Fruit fly (Drosophila melanogaster) whole organism, wandering third instar larva: ENCODE data around the gene Usp32.

Experiments used
- Abd-B ChIP-seq: fragments of >200 bp; optimal IDR thresholded peaks from 2 replicates; lab custom pipeline; 2017; ENCODE audit warnings: missing biosample characterization, missing genetic modification characterization
- CG32264 ChIP-seq: fragments of 200-800 bp; sonication (Bioruptor generic); optimal IDR thresholded peaks from 2 replicates; lab custom pipeline; 2016; ENCODE audit warnings: missing biosample characterization, missing genetic modification characterization
- CG9705 ChIP-seq: fragments of 200-800 bp; sonication (Bioruptor generic); optimal IDR thresholded peaks from 2 replicates; lab custom pipeline; 2018; ENCODE audit warnings: missing biosample characterization, mild to moderate bottlenecking, missing genetic modification characterization
- CrebA ChIP-seq: fragments of 200-800 bp; sonication (Bioruptor generic); optimal IDR thresholded peaks from 2 replicates; lab custom pipeline; 2016; ENCODE audit warnings: missing biosample characterization, mild to moderate bottlenecking, missing genetic modification characterization, borderline replicate concordance
- Dif ChIP-seq: fragments of 200-275, 200-300 bp; sonication (Bioruptor generic); optimal IDR thresholded peaks from 2 replicates; lab custom pipeline; 2018; ENCODE audit warnings: missing biosample characterization, missing genetic modification characterization; ENCODE audit not compliant: partially characterized antibody
- GATAd ChIP-seq: sonication (Bioruptor generic); optimal IDR thresholded peaks from 2 replicates; lab custom pipeline; 2016; ENCODE audit warnings: missing biosample characterization, missing genetic modification characterization
- Hnf4 ChIP-seq: fragments of 200-800 bp; sonication (Bioruptor generic); optimal IDR thresholded peaks from 2 replicates; lab custom pipeline; 2016; ENCODE audit warnings: missing biosample characterization, mild to moderate bottlenecking, missing genetic modification characterization
- Hr78 ChIP-seq: fragments of >200 bp; optimal IDR thresholded peaks from 2 replicates; lab custom pipeline; 2017; ENCODE audit warnings: missing biosample characterization, missing genetic modification characterization
- Hr83 ChIP-seq: fragments of 200-300 bp; sonication (Bioruptor generic); optimal IDR thresholded peaks from 2 replicates; lab custom pipeline; 2016; ENCODE audit warnings: missing biosample characterization, mild to moderate bottlenecking, missing genetic modification characterization, moderate library complexity; ENCODE audit not compliant: poor library complexity, severe bottlenecking
- Jra ChIP-seq: sonication (Bioruptor generic); optimal IDR thresholded peaks from 2 replicates; lab custom pipeline; 2016; ENCODE audit warnings: missing biosample characterization, missing genetic modification characterization
- Mio ChIP-seq: sonication (Bioruptor generic); optimal IDR thresholded peaks from 2 replicates; lab custom pipeline; 2016; ENCODE audit warnings: missing biosample characterization, missing genetic modification characterization
- Myc ChIP-seq: fragments of >200 bp; optimal IDR thresholded peaks from 2 replicates; lab custom pipeline; 2017
- OdsH ChIP-seq: fragments of 200-800 bp; sonication (Bioruptor generic); optimal IDR thresholded peaks from 2 replicates; lab custom pipeline; 2016; ENCODE audit warnings: missing biosample characterization, mild to moderate bottlenecking, missing genetic modification characterization
- Rel ChIP-seq, 2 experiments: fragments of 200-800 bp; sonication (Bioruptor generic) in 1 of 2; optimal IDR thresholded peaks; 2 replicates in 1 of 2; 3 replicates in 1 of 2; lab custom pipeline; 2016 to 2019; ENCODE audit warnings: mild to moderate bottlenecking in 2 of 2, missing biosample characterization in 2 of 2, missing genetic modification characterization in 2 of 2, moderate library complexity in 1 of 2
- Sp1 ChIP-seq: fragments of 200-800 bp; sonication (Bioruptor generic); optimal IDR thresholded peaks from 3 replicates; lab custom pipeline; 2019; ENCODE audit warnings: missing biosample characterization, mild to moderate bottlenecking, missing genetic modification characterization, moderate library complexity
- Vsx2 ChIP-seq: fragments of 200-300, 225-300 bp; sonication (Bioruptor generic); optimal IDR thresholded peaks from 2 replicates; lab custom pipeline; 2018; ENCODE audit warnings: missing biosample characterization, missing genetic modification characterization; ENCODE audit not compliant: partially characterized antibody
- br ChIP-seq: fragments of 200-800 bp; sonication (Bioruptor generic); optimal IDR thresholded peaks from 2 replicates; lab custom pipeline; 2016; ENCODE audit warnings: missing biosample characterization, missing genetic modification characterization
- dl ChIP-seq, 2 experiments: fragments of 175-275, 200-275 bp in 1 of 2; fragments of 200-275 bp in 1 of 2; sonication (Bioruptor generic); optimal IDR thresholded peaks; lab custom pipeline; 2018; ENCODE audit warnings: mild to moderate bottlenecking in 2 of 2, missing biosample characterization in 2 of 2, missing genetic modification characterization in 2 of 2, moderate library complexity in 2 of 2; ENCODE audit not compliant: partially characterized antibody in 2 of 2, insufficient read depth in 1 of 2
- foxo ChIP-seq, 2 experiments: fragments of 200-800 bp; sonication (Bioruptor generic); optimal IDR thresholded peaks; 2 replicates in 1 of 2; 3 replicates in 1 of 2; lab custom pipeline; 2016 to 2017; ENCODE audit warnings: missing biosample characterization in 2 of 2, missing genetic modification characterization in 2 of 2
- fru ChIP-seq: fragments of 200-800 bp; sonication (Bioruptor generic); optimal IDR thresholded peaks from 3 replicates; lab custom pipeline; 2016; ENCODE audit warnings: missing biosample characterization, mild to moderate bottlenecking, missing genetic modification characterization
- h ChIP-seq: fragments of 200-800 bp; sonication (Bioruptor generic); optimal IDR thresholded peaks from 3 replicates; lab custom pipeline; 2016; ENCODE audit warnings: missing biosample characterization, mild to moderate bottlenecking, missing genetic modification characterization
- jim ChIP-seq: fragments of 175-275, 200-325 bp; sonication (Bioruptor generic); optimal IDR thresholded peaks from 2 replicates; lab custom pipeline; 2016; ENCODE audit warnings: missing biosample characterization, mild to moderate bottlenecking, missing genetic modification characterization
- lola ChIP-seq: fragments of >200 bp; optimal IDR thresholded peaks from 2 replicates; lab custom pipeline; 2017; ENCODE audit warnings: missing biosample characterization, missing genetic modification characterization
- pan ChIP-seq: fragments of >200 bp; optimal IDR thresholded peaks from 2 replicates; lab custom pipeline; 2017
- psq ChIP-seq: fragments of 200-800 bp; sonication (Bioruptor generic); optimal IDR thresholded peaks from 3 replicates; lab custom pipeline; 2017; ENCODE audit warnings: missing biosample characterization, mild to moderate bottlenecking, missing genetic modification characterization, moderate library complexity
- rgr ChIP-seq: fragments of 200-800 bp; sonication (Bioruptor generic); optimal IDR thresholded peaks from 3 replicates; lab custom pipeline; 2016; ENCODE audit warnings: missing biosample characterization, mild to moderate bottlenecking, missing genetic modification characterization
- sage ChIP-seq: fragments of 200-800 bp; sonication (Bioruptor generic); optimal IDR thresholded peaks from 2 replicates; lab custom pipeline; 2016; ENCODE audit warnings: missing biosample characterization, mild to moderate bottlenecking, missing genetic modification characterization
- sv ChIP-seq: fragments of 200-800 bp; sonication (Bioruptor generic); optimal IDR thresholded peaks from 3 replicates; lab custom pipeline; 2016; ENCODE audit warnings: missing biosample characterization, missing genetic modification characterization
- usp ChIP-seq: fragments of >200 bp; optimal IDR thresholded peaks from 2 replicates; lab custom pipeline; 2017; ENCODE audit warnings: missing biosample characterization, missing genetic modification characterization

The Usp32 gene

DNA sequence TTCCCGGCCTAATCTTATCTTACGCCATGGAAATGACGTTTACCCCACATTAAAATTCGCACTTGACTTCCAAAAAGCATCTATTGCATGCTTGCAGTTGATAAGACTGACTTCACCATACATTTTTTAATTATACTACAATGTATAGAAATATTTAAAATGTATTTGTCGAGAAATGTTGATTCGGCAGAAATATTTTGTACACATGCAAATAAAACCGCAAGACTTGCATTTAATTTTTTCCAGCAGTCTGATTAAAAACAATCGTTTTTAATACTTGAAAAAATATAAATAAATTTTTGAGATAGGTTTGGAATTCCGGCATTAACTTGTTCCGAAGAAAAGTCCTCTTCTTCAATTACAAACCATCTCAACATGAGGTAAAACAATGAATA is 25.0 kb upstream of the Usp32 start:
- TF ChIP-seq Rel (GFP tag; optimal IDR thresholded peaks at IDR 0.05; lab: Kevin White, UChicago) (no peak), Rel (tag; optimal IDR thresholded peaks at IDR 0.05; lab: Kevin White, UChicago) (peak; percentile 35), Dif (GFP tag; lab: Kevin White, UChicago) (no peak)

DNA sequence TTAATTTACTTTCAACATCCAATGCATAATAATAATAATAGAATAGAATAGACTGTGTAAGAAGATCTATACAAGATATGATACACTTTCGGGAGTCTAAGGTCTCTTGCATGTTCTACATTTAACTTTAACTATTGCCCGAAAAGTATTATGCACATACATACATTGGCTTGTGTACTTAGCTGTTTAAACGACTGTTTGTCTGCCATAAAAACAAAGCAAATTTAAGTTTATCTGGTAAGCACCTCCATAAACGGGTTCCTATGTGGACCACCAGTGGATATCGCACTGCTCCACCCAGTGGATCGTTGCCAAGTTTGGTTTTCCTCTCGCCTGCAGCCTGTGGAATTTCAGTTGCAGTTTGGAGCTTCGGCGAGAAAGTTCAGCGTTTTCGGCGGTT is 24.0 kb upstream of the Usp32 start:
- TF ChIP-seq Hr78 (GFP tag; lab: Kevin White, UChicago) (no peak), foxo (GFP tag; optimal IDR thresholded peaks at IDR 0.05; lab: Kevin White, UChicago) (peak in 1 of 2 experiments; percentile 2), Hr83 (GFP tag; lab: Kevin White, UChicago) (peak; percentile 88), CrebA (GFP tag; lab: Kevin White, UChicago) (no peak)
- TF ChIP-seq, all 38 proteins: peak for 2

DNA sequence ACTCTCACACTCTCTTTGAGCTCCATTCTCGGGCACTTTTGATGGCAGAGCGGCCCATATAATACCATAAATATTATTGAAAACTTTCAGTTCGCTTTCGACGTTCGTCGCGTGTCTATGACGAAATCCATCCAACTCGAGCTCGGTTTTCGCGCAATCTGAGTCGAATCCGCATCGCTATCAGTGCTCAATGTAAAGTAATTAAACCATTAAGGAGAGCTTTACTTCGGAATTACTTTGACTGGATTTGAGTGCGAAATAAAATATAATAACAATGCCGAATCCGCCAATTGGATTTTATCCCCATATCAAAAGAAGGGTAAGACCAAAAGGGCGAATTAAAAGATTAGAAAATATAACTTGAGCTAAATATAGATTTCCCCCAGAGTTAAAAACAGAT is 22.9 kb upstream of the Usp32 start:
- no peak for TF ChIP-seq Hnf4 (GFP tag; lab: Kevin White, UChicago)
- TF ChIP-seq h (GFP tag; lab: Kevin White, UChicago): no peak
- TF ChIP-seq Abd-B (GFP tag; lab: Kevin White, UChicago): no peak
- TF ChIP-seq CrebA (GFP tag; lab: Kevin White, UChicago): no peak
- TF ChIP-seq Dif (GFP tag; lab: Kevin White, UChicago): no peak
- no peak for TF ChIP-seq dl (GFP tag; optimal IDR thresholded peaks at IDR 0.05; lab: Kevin White, UChicago; ENCODE audit: insufficient read depth in 1 of 2, partially characterized antibody in 2 of 2)
- no peak for TF ChIP-seq Myc (lab: Kevin White, UChicago)
- no peak for TF ChIP-seq usp
- TF ChIP-seq sage (GFP tag; lab: Kevin White, UChicago): no peak
- no peak for TF ChIP-seq sv (GFP tag; lab: Kevin White, UChicago)
- no peak for TF ChIP-seq br (GFP tag; lab: Kevin White, UChicago)
- no peak for TF ChIP-seq Mio (GFP tag; lab: Kevin White, UChicago)
- TF ChIP-seq psq: no peak
- TF ChIP-seq Jra: no peak
- no peak for TF ChIP-seq GATAd (GFP tag; lab: Kevin White, UChicago)
- no peak for TF ChIP-seq jim (GFP tag; lab: Kevin White, UChicago)
- TF ChIP-seq rgr (GFP tag; lab: Kevin White, UChicago): no peak
- TF ChIP-seq Sp1: no peak
- TF ChIP-seq, all 38 proteins: peak for 0

DNA sequence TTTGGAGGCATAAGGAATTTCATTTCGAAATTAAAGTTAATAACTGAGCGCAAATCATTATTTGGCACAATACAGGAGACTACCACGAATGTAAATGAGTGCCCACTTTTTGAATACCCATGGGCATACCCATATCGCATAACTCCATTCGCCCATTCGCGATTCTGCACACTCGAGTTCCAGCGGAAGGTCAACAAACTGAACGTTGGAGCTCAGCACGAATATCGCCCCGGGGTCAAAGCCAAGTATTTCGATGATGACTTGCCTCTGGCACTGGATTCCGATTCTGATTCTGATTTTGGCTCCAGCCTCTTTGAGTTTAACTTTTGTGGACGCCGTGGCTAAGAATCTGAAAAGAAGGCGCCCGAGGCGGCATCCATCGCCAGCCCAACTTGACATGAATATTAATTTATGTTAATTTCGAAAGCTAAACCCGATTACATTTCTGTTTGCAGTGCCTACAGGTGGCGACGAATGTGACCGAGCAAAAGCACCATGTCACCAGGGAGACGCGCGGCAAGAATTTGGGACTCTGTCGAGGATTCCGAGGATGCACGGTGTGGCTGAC is 12.9 kb upstream of the Usp32 start:
- TF ChIP-seq lola (GFP tag; lab: Kevin White, UChicago) (no peak), CG9705 (no peak), sv (GFP tag; lab: Kevin White, UChicago) (no peak), Sp1 (no peak), OdsH (no peak), CG32264 (GFP tag; lab: Kevin White, UChicago) (no peak), Hnf4 (GFP tag; lab: Kevin White, UChicago) (no peak), Vsx2 (no peak), Hr83 (GFP tag; lab: Kevin White, UChicago) (no peak), pan (lab: Kevin White, UChicago) (no peak), Jra (no peak), fru (GFP tag; lab: Kevin White, UChicago) (no peak)
- TF ChIP-seq, all 38 proteins: peak for 0

DNA sequence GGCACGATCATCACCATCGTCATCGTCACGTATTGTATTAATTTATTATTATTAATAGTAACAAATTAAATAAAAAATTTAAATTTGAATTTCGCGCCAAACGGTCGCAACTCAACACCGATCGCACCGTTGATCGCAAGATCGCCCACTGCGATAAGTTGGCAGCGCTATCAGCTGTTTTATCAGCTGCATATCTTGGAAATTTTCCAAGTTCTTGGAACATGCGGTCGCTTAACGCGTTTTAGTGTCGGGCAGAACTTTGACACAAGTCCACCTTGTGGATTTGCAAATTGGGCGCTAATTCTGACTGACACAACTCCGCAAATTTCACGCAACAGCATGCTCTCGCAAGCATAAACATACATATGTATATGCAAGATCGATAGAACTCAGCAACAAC is 9.7 kb upstream of the Usp32 start:
- peak; percentile 23 for TF ChIP-seq h (GFP tag; lab: Kevin White, UChicago)
- TF ChIP-seq Hr83 (GFP tag; lab: Kevin White, UChicago): peak; percentile 38
- TF ChIP-seq sage (GFP tag; lab: Kevin White, UChicago): peak; percentile 23
- peak; percentile 25 for TF ChIP-seq rgr (GFP tag; lab: Kevin White, UChicago)
- peak; percentile 37 for TF ChIP-seq Myc (lab: Kevin White, UChicago)
- TF ChIP-seq psq: peak; percentile 11
- TF ChIP-seq Mio (GFP tag; lab: Kevin White, UChicago): no peak
- no peak for TF ChIP-seq Jra
- TF ChIP-seq GATAd (GFP tag; lab: Kevin White, UChicago): no peak
- no peak for TF ChIP-seq Rel (GFP tag; optimal IDR thresholded peaks at IDR 0.05; lab: Kevin White, UChicago)
- peak; percentile 16 for TF ChIP-seq Rel (tag; optimal IDR thresholded peaks at IDR 0.05; lab: Kevin White, UChicago)
- peak; percentile 5 for TF ChIP-seq Dif (GFP tag; lab: Kevin White, UChicago)
